Fruit fly (Drosophila melanogaster): ENCODE data around the gene CG34001.
A peak's percentile ranks its signal among the peaks of the same experiment; 100 is the strongest.

The CG34001 gene

DNA sequence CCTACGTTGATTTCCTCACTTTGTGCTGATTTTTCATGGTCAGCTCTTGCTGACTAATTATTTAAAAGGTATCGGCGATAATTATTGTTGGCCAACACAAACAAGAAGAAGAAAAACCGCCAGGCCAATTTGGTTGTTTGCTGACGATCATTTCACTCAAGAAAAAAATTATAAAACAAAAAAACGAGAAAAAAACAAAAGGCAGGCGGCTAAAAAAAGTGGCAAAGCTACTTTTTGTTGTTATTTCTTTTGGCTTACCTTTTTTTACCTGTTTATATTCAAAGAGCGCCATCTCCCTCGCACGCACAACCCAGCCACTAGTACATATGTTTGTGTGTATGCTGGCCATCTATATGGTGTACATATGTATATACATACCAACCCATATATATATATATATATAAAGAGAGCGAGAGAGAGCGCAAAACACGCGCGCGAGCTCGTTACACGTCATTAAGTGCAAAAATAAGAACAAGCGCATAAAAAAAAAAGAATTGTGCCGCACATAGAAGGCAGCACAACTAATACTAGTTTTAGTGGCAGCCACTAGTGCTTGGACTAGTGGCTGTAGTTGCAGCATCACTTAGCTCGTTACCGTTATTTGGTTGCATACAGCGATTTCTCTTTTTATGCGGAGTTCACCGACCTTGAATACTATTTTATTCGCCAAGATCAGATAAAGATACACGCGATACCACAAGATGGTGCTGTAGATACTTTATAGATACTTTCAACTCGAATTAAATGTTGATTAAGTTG, 44.9 kb downstream of the CG34001 start (continued):
- TF ChIP-seq cyc (GFP tag; optimal IDR thresholded peaks at IDR 0.05) (no peak), fkh (GFP tag; optimal IDR thresholded peaks at IDR 0.05) (peak; percentile 30), pdm3 (GFP tag; optimal IDR thresholded peaks at IDR 0.05) (peak; percentile 19), CG6792 (GFP tag; optimal IDR thresholded peaks at IDR 0.05) (peak; percentile 17), esn (GFP tag; optimal IDR thresholded peaks at IDR 0.05) (peak; percentile 23), net (GFP tag; optimal IDR thresholded peaks at IDR 0.05) (peak; percentile 59), CG34406 (GFP tag; optimal IDR thresholded peaks at IDR 0.05) (peak; percentile 35), CG7368 (GFP tag; optimal IDR thresholded peaks at IDR 0.05) (peak; percentile 24), CG11902 (GFP tag; optimal IDR thresholded peaks at IDR 0.05) (no peak), CG8632 (GFP tag; optimal IDR thresholded peaks at IDR 0.05) (peak; percentile 40), spab (GFP tag; optimal IDR thresholded peaks at IDR 0.05) (peak; percentile 74), OdsH (GFP tag; optimal IDR thresholded peaks at IDR 0.05) (peak; percentile 31), Ets96B (tag; optimal IDR thresholded peaks at IDR 0.05) (peak; percentile 53), Ets21C (GFP tag; optimal IDR thresholded peaks at IDR 0.05) (no peak), CG6163 (GFP tag; IDR thresholded peaks at IDR 0.05) (peak; percentile 87), Hr4 (GFP tag; optimal IDR thresholded peaks at IDR 0.05) (peak; percentile 33), dsx (GFP tag; optimal IDR thresholded peaks at IDR 0.05; ENCODE audit: poor library complexity, severe bottlenecking) (peak; percentile 68), Sox15 (GFP tag; optimal IDR thresholded peaks at IDR 0.05) (no peak), Eip93F (GFP tag; optimal IDR thresholded peaks at IDR 0.05) (peak; percentile 71), fd59A (GFP tag; optimal IDR thresholded peaks at IDR 0.05) (peak; percentile 1), lz (GFP tag; optimal IDR thresholded peaks at IDR 0.05) (no peak), CG4318 (GFP tag; optimal IDR thresholded peaks at IDR 0.05) (no peak), vri (GFP tag; optimal IDR thresholded peaks at IDR 0.05) (peak; percentile 65), CG16779 (tag; optimal IDR thresholded peaks at IDR 0.05) (peak; percentile 76), svp (GFP tag) (no peak), CG6276 (GFP tag; optimal IDR thresholded peaks at IDR 0.05) (peak; percentile 87), Gug (GFP tag; IDR thresholded peaks at IDR 0.05) (no peak), CG6808 (GFP tag; optimal IDR thresholded peaks at IDR 0.05) (peak; percentile 86), acj6 (GFP tag; optimal IDR thresholded peaks at IDR 0.05) (peak; percentile 26), Eip78C (GFP tag) (peak; percentile 76), Lpt (GFP tag; optimal IDR thresholded peaks at IDR 0.05) (peak; percentile 62), CG31627 (GFP tag; optimal IDR thresholded peaks at IDR 0.05) (no peak), CG3032 (tag; optimal IDR thresholded peaks at IDR 0.05) (peak; percentile 67)

DNA sequence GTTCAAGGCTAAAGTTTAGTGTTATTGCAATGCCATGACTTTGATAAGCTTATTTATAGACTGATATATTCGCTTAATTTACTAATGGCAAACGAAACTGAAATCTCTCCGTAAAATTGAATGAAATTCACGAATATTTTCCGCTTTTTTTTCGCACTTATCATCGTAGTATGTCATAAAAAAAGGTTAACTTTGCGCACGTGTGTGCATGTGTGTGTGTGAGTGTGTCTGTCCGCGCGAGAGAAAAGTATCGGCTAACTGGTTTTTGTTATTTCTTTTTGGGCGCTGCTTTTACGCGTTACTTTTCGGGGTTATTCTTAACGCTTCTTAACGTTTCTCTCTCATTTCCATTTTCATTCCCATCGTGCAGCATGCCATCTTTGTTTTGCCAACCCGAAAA, 46.9 kb downstream of the CG34001 start:
- TF ChIP-seq OdsH (GFP tag; optimal IDR thresholded peaks at IDR 0.05) (no peak), CG15336 (GFP tag; IDR thresholded peaks at IDR 0.05) (no peak), CG9139 (GFP tag; optimal IDR thresholded peaks at IDR 0.05) (no peak), dsx (GFP tag; optimal IDR thresholded peaks at IDR 0.05; ENCODE audit: poor library complexity, severe bottlenecking) (no peak), CG6276 (GFP tag; optimal IDR thresholded peaks at IDR 0.05) (no peak), Sox15 (GFP tag; optimal IDR thresholded peaks at IDR 0.05) (no peak), CG3919 (GFP tag; optimal IDR thresholded peaks at IDR 0.05) (no peak), CG8319 (GFP tag; optimal IDR thresholded peaks at IDR 0.05) (no peak), dac (GFP tag; optimal IDR thresholded peaks at IDR 0.05) (no peak), fd85E (GFP tag; optimal IDR thresholded peaks at IDR 0.05) (no peak), Ets21C (GFP tag; optimal IDR thresholded peaks at IDR 0.05) (no peak), CG8119 (GFP tag; IDR thresholded peaks at IDR 0.05) (no peak), CG3032 (tag; optimal IDR thresholded peaks at IDR 0.05) (no peak), Eip78C (GFP tag) (no peak), Eip75B (GFP tag; optimal IDR thresholded peaks at IDR 0.05) (no peak)
